Fruit fly (Drosophila melanogaster): ENCODE results near the gene CG33764.

CG33764 gene

DNA sequence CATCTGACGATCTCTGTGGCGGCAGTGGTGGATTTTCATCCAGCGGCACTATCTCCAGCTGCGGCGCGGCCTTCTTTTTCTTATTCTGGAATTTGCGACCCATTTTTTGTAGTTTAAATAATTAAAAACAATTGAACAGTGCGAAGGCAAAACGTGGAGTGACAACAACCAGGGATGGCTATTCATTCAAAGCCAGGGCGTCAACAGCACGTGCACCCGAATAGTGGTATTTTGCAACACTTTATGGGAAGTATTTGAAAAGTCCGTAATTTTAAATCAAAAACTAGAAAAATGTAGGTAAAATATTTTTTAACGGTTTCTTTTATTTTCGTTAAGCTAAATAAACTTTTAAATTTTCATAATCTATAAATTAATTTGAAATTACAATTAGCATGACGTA lies 15.3 kb upstream of the CG33764 start, which contains the start of gene CG11583 (continued):
- TF ChIP-seq gfzf (GFP tag; optimal IDR thresholded peaks at IDR 0.05): peak; percentile 32
- no peak for TF ChIP-seq br (optimal IDR thresholded peaks at IDR 0.05)
- no peak for TF ChIP-seq chm (GFP tag; IDR thresholded peaks at IDR 0.05)
- no peak for TF ChIP-seq CG1233 (GFP tag; optimal IDR thresholded peaks at IDR 0.05)
- peak; percentile 69 for TF ChIP-seq mam (GFP tag; optimal IDR thresholded peaks at IDR 0.05)
- TF ChIP-seq pfk (GFP tag; optimal IDR thresholded peaks at IDR 0.05): no peak
- TF ChIP-seq CG6791 (GFP tag; IDR thresholded peaks at IDR 0.05; ENCODE audit: partially characterized antibody): no peak
- TF ChIP-seq eyg (GFP tag; optimal IDR thresholded peaks at IDR 0.05): no peak
- no peak for TF ChIP-seq CG14965 (GFP tag; optimal IDR thresholded peaks at IDR 0.05; ENCODE audit: borderline replicate concordance)
- no peak for TF ChIP-seq toy (GFP tag; IDR thresholded peaks at IDR 0.05)
- no peak for TF ChIP-seq CG16815 (GFP tag; optimal IDR thresholded peaks at IDR 0.05)
- TF ChIP-seq Fer1 (GFP tag; optimal IDR thresholded peaks at IDR 0.05): peak; percentile 42
- no peak for TF ChIP-seq onecut (GFP tag; IDR thresholded peaks at IDR 0.05)
- TF ChIP-seq CG14710 (tag; optimal IDR thresholded peaks at IDR 0.05): peak; percentile 49
- peak; percentile 97 for TF ChIP-seq CG15514 (GFP tag; optimal IDR thresholded peaks at IDR 0.05)
- peak; percentile 93 for TF ChIP-seq Med (GFP tag)
- no peak for TF ChIP-seq sens-2 (GFP tag; IDR thresholded peaks at IDR 0.05)
- TF ChIP-seq Ada2b (GFP tag; IDR thresholded peaks at IDR 0.05): no peak
- peak; percentile 5 for TF ChIP-seq BtbVII (GFP tag; optimal IDR thresholded peaks at IDR 0.05)
- no peak for TF ChIP-seq Bgb (GFP tag; IDR thresholded peaks at IDR 0.05; ENCODE audit: partially characterized antibody)
- no peak for TF ChIP-seq abd-A (tag; optimal IDR thresholded peaks at IDR 0.05)
- TF ChIP-seq klu (GFP tag; IDR thresholded peaks at IDR 0.05): no peak
- no peak for TF ChIP-seq Awh (GFP tag; IDR thresholded peaks at IDR 0.05)
- TF ChIP-seq al (GFP tag; IDR thresholded peaks at IDR 0.05): no peak
- TF ChIP-seq crp (GFP tag; optimal IDR thresholded peaks at IDR 0.05): peak in 1 of 2 experiments; percentile 9
- TF ChIP-seq CG17359 (tag; optimal IDR thresholded peaks at IDR 0.05): no peak
- no peak for TF ChIP-seq PHDP (tag; optimal IDR thresholded peaks at IDR 0.05)
- TF ChIP-seq ab (GFP tag; optimal IDR thresholded peaks at IDR 0.05): no peak
- peak; percentile 62 for TF ChIP-seq CG17186 (GFP tag; optimal IDR thresholded peaks at IDR 0.05)
- TF ChIP-seq CG8281 (tag; optimal IDR thresholded peaks at IDR 0.05): no peak
- TF ChIP-seq slou (GFP tag; optimal IDR thresholded peaks at IDR 0.05): no peak
- no peak for TF ChIP-seq ham (GFP tag; IDR thresholded peaks at IDR 0.05)
- TF ChIP-seq CG3407 (GFP tag; optimal IDR thresholded peaks at IDR 0.05): no peak
- peak; percentile 86 for TF ChIP-seq Ets97D (GFP tag; optimal IDR thresholded peaks at IDR 0.05)
- no peak for TF ChIP-seq CG12071 (GFP tag; optimal IDR thresholded peaks at IDR 0.05)
- no peak for TF ChIP-seq mld (GFP tag; IDR thresholded peaks at IDR 0.05; ENCODE audit: partially characterized antibody)
- TF ChIP-seq ERR (GFP tag; optimal IDR thresholded peaks at IDR 0.05): no peak
- peak; percentile 92 for TF ChIP-seq Myb (GFP tag; optimal IDR thresholded peaks at IDR 0.05)
- peak; percentile 1 for TF ChIP-seq Dek (tag; optimal IDR thresholded peaks at IDR 0.05)
- TF ChIP-seq CG11560 (tag; IDR thresholded peaks at IDR 0.05): no peak
- no peak for TF ChIP-seq Sox102F (GFP tag; optimal IDR thresholded peaks at IDR 0.05)
- TF ChIP-seq CG4617 (GFP tag; optimal IDR thresholded peaks at IDR 0.05; ENCODE audit: borderline replicate concordance): peak; percentile 61
- peak; percentile 48; the same call in 1 of the 2 replicates for TF ChIP-seq NFAT (GFP tag; IDR thresholded peaks at IDR 0.05)
- peak; percentile 14 for TF ChIP-seq CG1602 (GFP tag; optimal IDR thresholded peaks at IDR 0.05)
- no peak for TF ChIP-seq sug (tag; optimal IDR thresholded peaks at IDR 0.05)
- peak; percentile 48 to 62 for TF ChIP-seq dpn (GFP tag; optimal IDR thresholded peaks at IDR 0.05)
- TF ChIP-seq YL-1 (GFP tag; optimal IDR thresholded peaks at IDR 0.05): peak; percentile 88
- peak; percentile 55 for TF ChIP-seq Side (GFP tag; optimal IDR thresholded peaks at IDR 0.05)
- peak; percentile 74 for TF ChIP-seq Dp (GFP tag; optimal IDR thresholded peaks at IDR 0.05)
- TF ChIP-seq inv (GFP tag; IDR thresholded peaks at IDR 0.05; ENCODE audit: partially characterized antibody): no peak
- peak; percentile 33 for TF ChIP-seq Sin3A (optimal IDR thresholded peaks at IDR 0.05)
- peak; percentile 4 for TF ChIP-seq en (GFP tag; optimal IDR thresholded peaks at IDR 0.05)
